Worm (Caenorhabditis elegans): ENCODE data around the gene pbs-1.

DNA sequence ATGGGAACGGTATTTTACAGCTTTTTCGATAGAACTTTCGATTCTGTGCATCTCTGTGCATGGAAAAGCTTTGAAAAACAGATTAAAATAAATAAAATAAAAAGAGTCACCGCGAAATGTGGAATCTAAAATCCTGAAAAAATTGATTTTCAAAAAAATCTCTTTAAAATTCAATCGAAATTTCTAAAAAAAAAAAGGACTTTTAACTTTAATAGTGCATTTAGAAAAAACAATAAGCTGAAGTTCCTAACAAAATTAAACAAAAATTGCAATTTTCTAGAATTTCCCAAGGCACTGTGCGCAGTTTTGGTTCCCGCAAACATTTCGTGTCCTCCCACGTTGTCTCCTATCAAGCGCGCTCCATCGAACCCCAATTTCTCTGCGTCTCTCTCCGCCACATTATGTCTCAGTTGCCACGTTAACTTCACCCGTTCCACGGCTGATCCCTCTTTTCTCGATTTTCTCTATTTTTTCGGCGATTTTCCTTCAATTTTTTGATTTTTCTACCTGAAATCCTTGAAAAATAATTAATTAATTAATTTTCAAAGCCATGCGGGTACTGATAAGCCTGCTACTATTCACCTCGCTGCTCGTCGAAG, 36.0 kb upstream of the pbs-1 start, which contains the start of the genes Y41D4A.6 and Y41D4A.4:
- TF ChIP-seq lin-35 (GFP tag; optimal IDR thresholded peaks at IDR 0.05) (peak in 1 of 3 experiments; percentile 15), ztf-6 (GFP tag; IDR thresholded peaks at IDR 0.05) (peak; percentile 64; the same call in 1 of the 2 replicates)

Data from whole organism, young adult.